Worm (Caenorhabditis elegans) whole organism, mixed stage, embryonic: ENCODE results near the gene F17C11.4.

Experiments used
- M03D4.4 ChIP-seq: sonication (generic microtip); optimal IDR thresholded peaks from 2 replicates; lab custom pipeline; 2017; ENCODE audit warnings: mild to moderate bottlenecking, missing genetic modification characterization, missing compliant biosample characterization
- bed-3 ChIP-seq: fragments of 200-800 bp; sonication (Bioruptor generic); optimal IDR thresholded peaks from 3 replicates; lab custom pipeline; 2018; ENCODE audit warnings: mild to moderate bottlenecking, missing genetic modification characterization, moderate library complexity, missing compliant biosample characterization
- blmp-1 ChIP-seq: fragments of 150-350 bp; optimal IDR thresholded peaks from 2 replicates; lab custom pipeline; 2014; ENCODE audit warnings: missing biosample characterization, missing genetic modification characterization
- ceh-39 ChIP-seq: fragments of 150-350 bp; optimal IDR thresholded peaks from 2 replicates; lab custom pipeline; 2014; ENCODE audit warnings: missing biosample characterization, missing genetic modification characterization
- ceh-43 ChIP-seq: fragments of 200-800 bp; sonication (Bioruptor generic); optimal IDR thresholded peaks from 2 replicates; lab custom pipeline; 2018; ENCODE audit warnings: mild to moderate bottlenecking, missing genetic modification characterization, moderate library complexity, missing compliant biosample characterization
- ceh-83 ChIP-seq: fragments of 200-800 bp; sonication (Bioruptor generic); optimal IDR thresholded peaks from 2 replicates; lab custom pipeline; 2018; ENCODE audit warnings: mild to moderate bottlenecking, missing genetic modification characterization, missing compliant biosample characterization
- ces-1 ChIP-seq: fragments of 150-350 bp; optimal IDR thresholded peaks from 2 replicates; lab custom pipeline; 2014; ENCODE audit warnings: missing biosample characterization, missing genetic modification reagents, missing genetic modification characterization
- cnd-1 ChIP-seq: fragments of 200-800 bp; sonication (Bioruptor generic); optimal IDR thresholded peaks from 2 replicates; lab custom pipeline; 2018; ENCODE audit warnings: mild to moderate bottlenecking, missing genetic modification characterization, missing compliant biosample characterization
- drap-1 ChIP-seq: fragments of 200-800 bp; sonication (Bioruptor generic); optimal IDR thresholded peaks from 3 replicates; lab custom pipeline; 2018; ENCODE audit warnings: mild to moderate bottlenecking, missing genetic modification characterization, missing compliant biosample characterization
- elt-1 ChIP-seq: sonication (generic microtip); optimal IDR thresholded peaks from 2 replicates; lab custom pipeline; 2017; ENCODE audit warnings: missing genetic modification characterization, mild to moderate bottlenecking, missing compliant biosample characterization, antibody characterized with exemption, moderate library complexity, borderline replicate concordance; ENCODE audit not compliant: insufficient read depth
- elt-3 ChIP-seq: fragments of 150-350 bp; optimal IDR thresholded peaks from 2 replicates; lab custom pipeline; 2014; ENCODE audit warnings: missing biosample characterization, missing genetic modification characterization
- flh-1 ChIP-seq: fragments of 200-800 bp; sonication (Bioruptor generic); optimal IDR thresholded peaks from 2 replicates; lab custom pipeline; 2018; ENCODE audit warnings: mild to moderate bottlenecking, missing genetic modification characterization, moderate library complexity, missing compliant biosample characterization
- ham-2 ChIP-seq: fragments of 200-800 bp; sonication (Bioruptor generic); optimal IDR thresholded peaks from 2 replicates; lab custom pipeline; 2018; ENCODE audit warnings: mild to moderate bottlenecking, missing genetic modification characterization, missing compliant biosample characterization
- hlh-1 ChIP-seq: fragments of 150-350 bp; optimal IDR thresholded peaks from 2 replicates; lab custom pipeline; 2014; ENCODE audit warnings: missing biosample characterization, missing genetic modification reagents, missing genetic modification characterization
- lin-13 ChIP-seq: fragments of 150-350 bp; optimal IDR thresholded peaks from 2 replicates; lab custom pipeline; 2014; ENCODE audit warnings: missing biosample characterization, missing genetic modification characterization
- lin-32 ChIP-seq: fragments of 200-800 bp; sonication (Bioruptor generic); optimal IDR thresholded peaks from 2 replicates; lab custom pipeline; 2018; ENCODE audit warnings: mild to moderate bottlenecking, missing genetic modification characterization, missing compliant biosample characterization
- lsy-2 ChIP-seq: fragments of 150-350 bp; optimal IDR thresholded peaks from 2 replicates; lab custom pipeline; 2014; ENCODE audit warnings: missing biosample characterization, missing genetic modification characterization
- mab-5 ChIP-seq: fragments of 150-350 bp; optimal IDR thresholded peaks from 2 replicates; lab custom pipeline; 2014; ENCODE audit warnings: missing biosample characterization, missing genetic modification characterization
- mep-1 ChIP-seq: fragments of 150-350 bp; optimal IDR thresholded peaks from 2 replicates; lab custom pipeline; 2017; ENCODE audit warnings: missing biosample characterization, missing genetic modification reagents, missing genetic modification characterization, inconsistent platforms
- mls-2 ChIP-seq: sonication (generic microtip); optimal IDR thresholded peaks from 2 replicates; lab custom pipeline; 2016; ENCODE audit warnings: mild to moderate bottlenecking, missing genetic modification characterization, moderate library complexity, missing compliant biosample characterization
- nhr-12 ChIP-seq: fragments of 150-350 bp; optimal IDR thresholded peaks from 2 replicates; lab custom pipeline; 2014; ENCODE audit warnings: missing biosample characterization, missing genetic modification characterization
- nhr-2 ChIP-seq: fragments of 150-350 bp; optimal IDR thresholded peaks from 2 replicates; lab custom pipeline; 2014; ENCODE audit warnings: missing biosample characterization, missing genetic modification characterization
- nhr-237 ChIP-seq: fragments of 150-350 bp; optimal IDR thresholded peaks from 2 replicates; lab custom pipeline; 2014; ENCODE audit warnings: missing biosample characterization, missing genetic modification characterization
- nhr-76 ChIP-seq: sonication (generic microtip); optimal IDR thresholded peaks from 2 replicates; lab custom pipeline; 2017; ENCODE audit warnings: missing biosample characterization, missing genetic modification characterization
- pha-4 ChIP-seq: fragments of 150-350 bp; optimal IDR thresholded peaks from 2 replicates; lab custom pipeline; 2018; ENCODE audit warnings: missing biosample characterization, missing genetic modification reagents, missing genetic modification characterization
- sem-2 ChIP-seq: fragments of 200-800 bp; sonication (Bioruptor generic); optimal IDR thresholded peaks from 2 replicates; lab custom pipeline; 2018; ENCODE audit warnings: mild to moderate bottlenecking, missing genetic modification characterization, missing compliant biosample characterization
- snpc-4 ChIP-seq: fragments of 150-350 bp; optimal IDR thresholded peaks from 2 replicates; lab custom pipeline; 2014; ENCODE audit warnings: missing biosample characterization, missing genetic modification characterization
- sptf-1 ChIP-seq: sonication (generic microtip); optimal IDR thresholded peaks from 2 replicates; lab custom pipeline; 2017; ENCODE audit warnings: mild to moderate bottlenecking, missing genetic modification characterization, moderate library complexity, missing compliant biosample characterization
- tbx-8 ChIP-seq: fragments of 200-800 bp; sonication (Bioruptor generic); optimal IDR thresholded peaks from 2 replicates; lab custom pipeline; 2018; ENCODE audit warnings: mild to moderate bottlenecking, missing genetic modification characterization, moderate library complexity, missing compliant biosample characterization
- unc-120 ChIP-seq: sonication (generic microtip); optimal IDR thresholded peaks from 2 replicates; lab custom pipeline; 2017; ENCODE audit warnings: missing genetic modification characterization, missing compliant biosample characterization; ENCODE audit not compliant: poor library complexity, severe bottlenecking
- unc-39 ChIP-seq: fragments of 150-350 bp; optimal IDR thresholded peaks from 2 replicates; lab custom pipeline; 2014; ENCODE audit warnings: missing biosample characterization, missing genetic modification characterization
- unc-62 ChIP-seq: fragments of 150-350 bp; optimal IDR thresholded peaks from 2 replicates; lab custom pipeline; 2014; ENCODE audit warnings: missing biosample characterization, missing genetic modification reagents, missing genetic modification characterization
- zip-8 ChIP-seq: fragments of 150-350 bp; optimal IDR thresholded peaks from 2 replicates; lab custom pipeline; 2014; ENCODE audit warnings: missing biosample characterization, missing genetic modification characterization
- ztf-11 ChIP-seq: fragments of 150-350 bp; optimal IDR thresholded peaks from 2 replicates; lab custom pipeline; 2014; ENCODE audit warnings: missing biosample characterization, missing genetic modification characterization

The F17C11.4 gene

ce11 chrV:10970070-10970469, 18.4 kb downstream of the F17C11.4 start, which contains the start of gene F17C11.22:
Gene F17C11.22, minus strand, starts transcription at chrV:10970170.
- no peak for TF ChIP-seq elt-1
- no peak for TF ChIP-seq snpc-4 (tag; lab: Kevin White, UChicago)
- TF ChIP-seq lsy-2 (tag; lab: Kevin White, UChicago), result no peak
- TF ChIP-seq blmp-1 (tag; lab: Kevin White, UChicago), result no peak
- TF ChIP-seq lin-13 (tag; lab: Kevin White, UChicago), result no peak
- no peak for TF ChIP-seq zip-8
- TF ChIP-seq ceh-43 (GFP tag; lab: Kevin White, UChicago), result no peak
- TF ChIP-seq lin-32, result no peak
- TF ChIP-seq pha-4, result no peak
- TF ChIP-seq nhr-76 (tag; lab: Kevin White, UChicago), result no peak
- no peak for TF ChIP-seq flh-1
- no peak for TF ChIP-seq drap-1 (GFP tag; lab: Kevin White, UChicago)
- TF ChIP-seq nhr-2 (tag; lab: Kevin White, UChicago), result no peak
- TF ChIP-seq mab-5 (tag; lab: Kevin White, UChicago), result no peak
- TF ChIP-seq M03D4.4 (tag; lab: Kevin White, UChicago), result no peak
- no peak for TF ChIP-seq ztf-11
- TF ChIP-seq unc-62, result no peak
- TF ChIP-seq mls-2 (tag; lab: Kevin White, UChicago), result no peak

DNA sequence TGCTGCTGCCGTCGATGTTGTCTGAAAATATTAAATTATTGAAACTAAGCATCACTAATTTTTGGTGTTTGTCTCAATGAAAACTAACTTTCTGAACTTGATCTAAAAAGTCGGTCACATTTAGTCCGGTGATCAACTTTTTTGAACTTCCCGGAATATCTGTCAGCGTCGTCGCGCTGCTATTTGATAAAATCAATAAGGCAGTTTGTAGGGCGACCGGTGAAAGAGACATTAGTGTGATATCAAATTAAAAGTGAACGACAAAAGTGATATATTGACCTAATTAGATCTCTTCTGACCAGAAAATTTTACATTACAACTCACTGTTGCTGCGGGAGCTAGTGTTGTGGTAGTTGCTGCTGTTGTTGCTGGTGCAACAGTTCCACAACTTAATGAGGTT, 19.3 kb downstream of the F17C11.4 start:
- no peak for TF ChIP-seq ham-2 (GFP tag; lab: Kevin White, UChicago)
- no peak for TF ChIP-seq elt-1
- no peak for TF ChIP-seq lin-32
- TF ChIP-seq ztf-11, result no peak
- TF ChIP-seq lsy-2 (tag; lab: Kevin White, UChicago), result no peak
- no peak for TF ChIP-seq elt-3 (tag; lab: Kevin White, UChicago)
- no peak for TF ChIP-seq flh-1
- TF ChIP-seq unc-120 (tag; lab: Kevin White, UChicago), result no peak
- TF ChIP-seq nhr-2 (tag; lab: Kevin White, UChicago), result no peak
- no peak for TF ChIP-seq ces-1 (GFP tag; lab: Kevin White, UChicago)
- TF ChIP-seq tbx-8 (GFP tag; lab: Kevin White, UChicago), result no peak

- TF ChIP-seq ceh-83 (GFP tag; lab: Kevin White, UChicago) (no peak), mab-5 (tag; lab: Kevin White, UChicago) (no peak), mep-1 (tag; lab: Kevin White, UChicago) (no peak), zip-8 (no peak), flh-1 (no peak), nhr-2 (tag; lab: Kevin White, UChicago) (no peak), sem-2 (GFP tag; lab: Kevin White, UChicago) (no peak), ham-2 (GFP tag; lab: Kevin White, UChicago) (no peak), elt-3 (tag; lab: Kevin White, UChicago) (no peak), tbx-8 (GFP tag; lab: Kevin White, UChicago) (no peak), cnd-1 (tag; lab: Kevin White, UChicago) (no peak)
- TF ChIP-seq, all 35 proteins: peak for 0
Observed at ce11 chrV:10975091-10975490, 23.4 kb downstream of the F17C11.4 start.

ce11 chrV:10981113-10981512, 29.5 kb downstream of the F17C11.4 start, which contains the start of gene fig-1:
Gene fig-1, minus strand, starts transcription at chrV:10981213.
- TF ChIP-seq hlh-1 (tag; lab: Kevin White, UChicago) (no peak), mep-1 (tag; lab: Kevin White, UChicago) (no peak), zip-8 (no peak), elt-1 (no peak), elt-3 (tag; lab: Kevin White, UChicago) (no peak), M03D4.4 (tag; lab: Kevin White, UChicago) (no peak), tbx-8 (GFP tag; lab: Kevin White, UChicago) (no peak), ztf-11 (no peak), ceh-43 (GFP tag; lab: Kevin White, UChicago) (no peak), nhr-12 (no peak), bed-3 (GFP tag; lab: Kevin White, UChicago) (no peak), flh-1 (no peak), ceh-83 (GFP tag; lab: Kevin White, UChicago) (no peak), lin-32 (no peak), ces-1 (GFP tag; lab: Kevin White, UChicago) (no peak)

- TF ChIP-seq lin-13 (tag; lab: Kevin White, UChicago), result no peak
- TF ChIP-seq sptf-1 (tag; lab: Kevin White, UChicago), result no peak
- no peak for TF ChIP-seq unc-62
- TF ChIP-seq flh-1, result no peak
- TF ChIP-seq ces-1 (GFP tag; lab: Kevin White, UChicago), result no peak
- TF ChIP-seq ham-2 (GFP tag; lab: Kevin White, UChicago), result no peak
- TF ChIP-seq unc-39 (tag; lab: Kevin White, UChicago), result no peak
- TF ChIP-seq nhr-237 (tag; lab: Kevin White, UChicago), result no peak
- no peak for TF ChIP-seq lin-32
- no peak for TF ChIP-seq ceh-43 (GFP tag; lab: Kevin White, UChicago)
- TF ChIP-seq tbx-8 (GFP tag; lab: Kevin White, UChicago), result no peak
- TF ChIP-seq M03D4.4 (tag; lab: Kevin White, UChicago), result no peak
- TF ChIP-seq zip-8, result no peak
- no peak for TF ChIP-seq blmp-1 (tag; lab: Kevin White, UChicago)
- no peak for TF ChIP-seq nhr-2 (tag; lab: Kevin White, UChicago)
- no peak for TF ChIP-seq pha-4
- TF ChIP-seq ceh-39 (tag; lab: Kevin White, UChicago), result no peak
Observed at ce11 chrV:10991789-10992188, 40.1 kb downstream of the F17C11.4 start, which contains the start of gene frpr-9. Gene frpr-9, plus strand, starts transcription at chrV:10992089.
